Worm (Caenorhabditis elegans): Measurements from ENCODE around the gene rab-35.

- no peak for TF ChIP-seq ceh-48 (tag; optimal IDR thresholded peaks at IDR 0.05)
- no peak for TF ChIP-seq rnt-1 (tag; optimal IDR thresholded peaks at IDR 0.05)
- TF ChIP-seq eyg-1 (tag; optimal IDR thresholded peaks at IDR 0.05), result no peak
- TF ChIP-seq F13H6.1 (tag; optimal IDR thresholded peaks at IDR 0.05), result no peak
- TF ChIP-seq hlh-8 (tag; optimal IDR thresholded peaks at IDR 0.05), result no peak
- TF ChIP-seq unc-86 (tag; optimal IDR thresholded peaks at IDR 0.05), result no peak
- TF ChIP-seq hlh-30 (tag; optimal IDR thresholded peaks at IDR 0.05; ENCODE audit: insufficient read depth), result no peak
- TF ChIP-seq Y22D7AL.16 (tag; optimal IDR thresholded peaks at IDR 0.05), result no peak
- no peak for TF ChIP-seq gmeb-2 (tag; optimal IDR thresholded peaks at IDR 0.05)
- TF ChIP-seq ama-1 (optimal IDR thresholded peaks at IDR 0.05), result no peak
- no peak for TF ChIP-seq pha-4 (tag; optimal IDR thresholded peaks at IDR 0.05)
- TF ChIP-seq ceh-19 (GFP tag; optimal IDR thresholded peaks at IDR 0.05), result no peak
- no peak for TF ChIP-seq pax-1 (tag; optimal IDR thresholded peaks at IDR 0.05)
Observed at ce11 chrIII:11350107-11350826, 38.9 kb upstream of the rab-35 start.
